Fruit fly (Drosophila melanogaster): ENCODE results near the gene CG3156.

DNA sequence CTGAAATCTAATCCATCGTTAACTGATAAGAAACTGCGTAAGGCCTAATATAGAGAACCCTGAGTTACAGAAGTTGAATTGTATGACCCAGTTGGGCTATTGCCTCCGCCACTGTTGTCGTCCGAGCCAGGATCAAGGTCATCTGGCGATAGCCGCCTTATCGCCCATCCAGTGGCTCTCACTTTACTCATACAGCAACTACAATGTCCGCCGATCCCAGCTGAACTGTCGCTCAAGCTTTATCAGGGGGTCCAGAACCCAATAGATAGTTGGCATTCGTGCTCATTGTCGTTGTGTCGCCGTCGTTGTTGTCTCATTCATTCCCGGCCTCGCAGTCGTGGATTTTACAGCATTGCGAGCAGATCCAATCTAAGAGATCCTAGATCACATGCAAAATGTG lies 21.4 kb downstream of the CG3156 start, which contains the start of gene arg:
- TF ChIP-seq foxo (GFP tag; optimal IDR thresholded peaks at IDR 0.05) = no peak
- no peak for TF ChIP-seq Myc (optimal IDR thresholded peaks at IDR 0.05)
- no peak for TF ChIP-seq N (GFP tag; optimal IDR thresholded peaks at IDR 0.05)
- TF ChIP-seq Hr83 (GFP tag; optimal IDR thresholded peaks at IDR 0.05; ENCODE audit: poor library complexity, severe bottlenecking) = no peak
- TF ChIP-seq CrebA (GFP tag; optimal IDR thresholded peaks at IDR 0.05; ENCODE audit: borderline replicate concordance) = no peak
- TF ChIP-seq Dfd (GFP tag; optimal IDR thresholded peaks at IDR 0.05) = no peak
- TF ChIP-seq usp (GFP tag; optimal IDR thresholded peaks at IDR 0.05) = no peak
- no peak for TF ChIP-seq Abd-B (GFP tag; optimal IDR thresholded peaks at IDR 0.05)
- TF ChIP-seq ey (GFP tag; optimal IDR thresholded peaks at IDR 0.05) = no peak
- no peak for TF ChIP-seq OdsH (GFP tag; optimal IDR thresholded peaks at IDR 0.05)
- TF ChIP-seq br (GFP tag; optimal IDR thresholded peaks at IDR 0.05) = no peak

Data from whole organism, wandering third instar larva.